Fruit fly (Drosophila melanogaster) whole organism, pupa: ENCODE data around the gene CG10587.

Experiments used
- CG10348 ChIP-seq: fragments of 200-800 bp; sonication (Bioruptor generic); IDR thresholded peaks from 2 replicates; pipeline ENCODE4 v1.3.6; 2022; ENCODE audit warnings: missing biosample characterization, missing genetic modification characterization
- CG4496 ChIP-seq: fragments of 200-800 bp; sonication (Bioruptor generic); IDR thresholded peaks from 3 replicates; pipeline ENCODE4 v1.3.6; 2022; ENCODE audit warnings: missing biosample characterization, missing genetic modification characterization
- CG8301 ChIP-seq: fragments of 200-800 bp; sonication (Bioruptor generic); optimal IDR thresholded peaks from 2 replicates; lab custom pipeline; 2018; ENCODE audit warnings: missing biosample characterization, mild to moderate bottlenecking, missing genetic modification characterization
- Pif1A ChIP-seq: fragments of 200-800 bp; sonication (Bioruptor generic); optimal IDR thresholded peaks from 3 replicates; lab custom pipeline; 2016; ENCODE audit warnings: missing biosample characterization, missing genetic modification characterization
- Pif1B ChIP-seq: fragments of 200-800 bp; sonication (Bioruptor generic); optimal IDR thresholded peaks from 3 replicates; lab custom pipeline; 2016; ENCODE audit warnings: missing biosample characterization, missing genetic modification characterization
- gl ChIP-seq: fragments of 200-800 bp; sonication (Bioruptor generic); optimal IDR thresholded peaks from 2 replicates; lab custom pipeline; 2018; ENCODE audit warnings: missing biosample characterization, mild to moderate bottlenecking, missing genetic modification characterization
- rn ChIP-seq: fragments of 200-800 bp; sonication (Bioruptor generic); IDR thresholded peaks from 2 replicates; pipeline ENCODE4 v1.3.6; 2022; ENCODE audit warnings: missing biosample characterization, missing genetic modification characterization

- no peak for TF ChIP-seq rn
- no peak for TF ChIP-seq gl (tag; lab: Kevin White, UChicago)
- TF ChIP-seq Pif1A = no peak
- TF ChIP-seq Pif1B (GFP tag; lab: Kevin White, UChicago) = no peak
- no peak for TF ChIP-seq CG10348
- no peak for TF ChIP-seq CG8301 (tag; lab: Kevin White, UChicago)
- no peak for TF ChIP-seq CG4496 (GFP tag; lab: Robert Waterston, UW)
Observed at dm6 chr3L:21011689-21012088, 49.3 kb upstream of the CG10587 start.
